Worm (Caenorhabditis elegans) whole organism, midembryonic: Measurements from ENCODE around the gene sod-3.

Experiments
- T22C8.4 ChIP-seq: fragments of 200-800 bp; sonication (Bioruptor generic); IDR thresholded peaks from 2 replicates; pipeline ENCODE4 v1.3.6; 2022; ENCODE audit warnings: missing genetic modification characterization, missing compliant biosample characterization
- cog-1 ChIP-seq: sonication (generic microtip); optimal IDR thresholded peaks from 2 replicates; lab custom pipeline; 2016; ENCODE audit warnings: missing genetic modification characterization, missing compliant biosample characterization
- flt-1 ChIP-seq: fragments of 200-800 bp; sonication (Bioruptor generic); IDR thresholded peaks from 2 replicates; pipeline ENCODE4 v1.3.6; 2022; ENCODE audit warnings: missing genetic modification characterization, missing compliant biosample characterization
- klf-2 ChIP-seq: fragments of 200-800 bp; sonication (Bioruptor generic); conservative IDR thresholded peaks from 2 replicates; pipeline ENCODE4 v1.3.6; 2022; ENCODE audit warnings: missing genetic modification reagents, missing genetic modification characterization, missing compliant biosample characterization
- med-1 ChIP-seq: sonication (generic microtip); optimal IDR thresholded peaks from 2 replicates; lab custom pipeline; 2017; ENCODE audit warnings: missing genetic modification characterization, mild to moderate bottlenecking, missing compliant biosample characterization, antibody characterized with exemption, missing genetic modification reagents; ENCODE audit not compliant: insufficient read depth
- tab-1 ChIP-seq: fragments of 200-800 bp; sonication (Bioruptor generic); IDR thresholded peaks from 2 replicates; pipeline ENCODE4 v1.3.6; 2022; ENCODE audit warnings: missing genetic modification characterization, missing compliant biosample characterization
- ztf-23 ChIP-seq: fragments of 200-800 bp; sonication (Bioruptor generic); IDR thresholded peaks from 2 replicates; pipeline ENCODE4 v1.3.6; 2022; ENCODE audit warnings: missing genetic modification reagents, missing genetic modification characterization, missing compliant biosample characterization
- ztf-29 ChIP-seq: fragments of 200-800 bp; sonication (Bioruptor generic); IDR thresholded peaks from 2 replicates; pipeline ENCODE4 v1.3.6; 2022; ENCODE audit warnings: missing genetic modification reagents, missing genetic modification characterization, missing compliant biosample characterization

DNA sequence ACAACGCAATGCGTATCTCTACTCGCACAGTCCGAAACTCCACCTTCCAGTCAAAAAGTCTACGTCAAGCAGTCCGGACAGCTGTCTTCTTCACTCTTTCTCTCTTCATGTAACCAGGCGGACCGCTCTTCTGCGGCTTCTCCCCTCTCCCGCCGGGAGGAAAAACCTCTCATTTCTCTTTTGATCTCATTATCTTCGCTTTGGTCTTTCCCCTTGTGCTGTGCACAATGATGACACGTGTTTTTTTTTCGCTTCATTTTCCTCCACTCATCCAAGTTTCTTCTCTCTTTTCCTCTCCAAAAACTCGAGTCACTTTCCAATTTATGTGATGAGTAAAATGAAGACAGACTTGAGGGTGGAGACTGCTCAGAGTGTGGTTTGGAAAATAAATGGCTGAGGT lies 49.6 kb upstream of the sod-3 start, which contains the start of gene F35B3.7:
- TF ChIP-seq T22C8.4 (GFP tag; lab: Robert Waterston, UW) (no peak), ztf-23 (GFP tag; lab: Robert Waterston, UW) (no peak), cog-1 (tag; lab: Kevin White, UChicago) (no peak), tab-1 (GFP tag; lab: Robert Waterston, UW) (no peak), flt-1 (GFP tag; lab: Robert Waterston, UW) (no peak), ztf-29 (GFP tag; lab: Robert Waterston, UW) (no peak), med-1 (no peak), klf-2 (GFP tag; lab: Robert Waterston, UW) (no peak)
